Worm (Caenorhabditis elegans): Measurements from ENCODE around the gene sams-3.

ce11 chrIV:5846269-5846668 is 2.2 kb upstream of the sams-3 start, which contains the start of gene sams-4:
- TF ChIP-seq ama-1 (optimal IDR thresholded peaks at IDR 0.05) (no peak), aha-1 (tag; optimal IDR thresholded peaks at IDR 0.05) (no peak), unc-62 (GFP tag; optimal IDR thresholded peaks at IDR 0.05) (no peak), egl-27 (tag; optimal IDR thresholded peaks at IDR 0.05) (no peak), blmp-1 (tag; optimal IDR thresholded peaks at IDR 0.05) (no peak), nhr-84 (tag; optimal IDR thresholded peaks at IDR 0.05) (no peak), nhr-28 (tag; optimal IDR thresholded peaks at IDR 0.05) (no peak), lin-13 (GFP tag; optimal IDR thresholded peaks at IDR 0.05) (no peak), skn-1 (tag; optimal IDR thresholded peaks at IDR 0.05) (no peak), nhr-77 (tag; optimal IDR thresholded peaks at IDR 0.05) (no peak), tbx-2 (tag; optimal IDR thresholded peaks at IDR 0.05) (no peak), elt-3 (tag; optimal IDR thresholded peaks at IDR 0.05) (no peak)

All from whole organism, L1 larva.